Worm (Caenorhabditis elegans) whole organism, late embryonic: Measurements from ENCODE around the gene C25H3.11.

Experiments used
- C08G9.2 ChIP-seq: sonication (generic microtip); optimal IDR thresholded peaks from 2 replicates; lab custom pipeline; 2016; ENCODE audit warnings: mild to moderate bottlenecking, missing genetic modification characterization, moderate library complexity, missing compliant biosample characterization
- C38D4.7 ChIP-seq: fragments of 200-800 bp; sonication (Bioruptor generic); optimal IDR thresholded peaks from 2 replicates; lab custom pipeline; 2018; ENCODE audit warnings: mild to moderate bottlenecking, missing genetic modification characterization, moderate library complexity, missing compliant biosample characterization
- K02D7.2 ChIP-seq: sonication (generic microtip); optimal IDR thresholded peaks from 2 replicates; lab custom pipeline; 2017; ENCODE audit warnings: mild to moderate bottlenecking, missing genetic modification characterization, missing compliant biosample characterization
- K09A11.1 ChIP-seq: sonication (generic microtip); optimal IDR thresholded peaks from 2 replicates; lab custom pipeline; 2017; ENCODE audit warnings: antibody characterized with exemption, mild to moderate bottlenecking, missing genetic modification characterization, missing compliant biosample characterization; ENCODE audit not compliant: insufficient read depth
- T23F11.4 ChIP-seq: fragments of 200-800 bp; sonication (Bioruptor generic); optimal IDR thresholded peaks from 2 replicates; lab custom pipeline; 2018; ENCODE audit warnings: mild to moderate bottlenecking, missing genetic modification characterization, missing compliant biosample characterization
- Y22D7AL.16 ChIP-seq: sonication (generic microtip); optimal IDR thresholded peaks from 2 replicates; lab custom pipeline; 2016; ENCODE audit warnings: missing genetic modification characterization, missing compliant biosample characterization
- ahr-1 ChIP-seq: sonication (generic microtip); optimal IDR thresholded peaks from 2 replicates; lab custom pipeline; 2016; ENCODE audit warnings: missing genetic modification characterization, missing compliant biosample characterization
- ama-1 ChIP-seq: fragments of 150-350 bp; optimal IDR thresholded peaks from 2 replicates; lab custom pipeline; 2014
- ceh-2 ChIP-seq: sonication (generic microtip); optimal IDR thresholded peaks from 2 replicates; lab custom pipeline; 2016; ENCODE audit warnings: missing genotype, missing genetic modification characterization, missing compliant biosample characterization
- ceh-24 ChIP-seq: sonication (generic microtip); optimal IDR thresholded peaks from 2 replicates; lab custom pipeline; 2016; ENCODE audit warnings: mild to moderate bottlenecking, missing genetic modification characterization, missing compliant biosample characterization
- ceh-30 ChIP-seq: fragments of 150-350 bp; optimal IDR thresholded peaks from 2 replicates; lab custom pipeline; 2014; ENCODE audit warnings: missing biosample characterization, missing genetic modification characterization
- ceh-31 ChIP-seq: sonication (generic microtip); optimal IDR thresholded peaks from 2 replicates; lab custom pipeline; 2016; ENCODE audit warnings: missing genetic modification characterization, missing compliant biosample characterization
- ceh-45 ChIP-seq: fragments of 200-800 bp; sonication (Bioruptor generic); IDR thresholded peaks from 2 replicates; pipeline ENCODE4 v1.3.6; 2022; ENCODE audit warnings: missing genetic modification reagents, missing genetic modification characterization, missing compliant biosample characterization
- ceh-48 ChIP-seq: sonication (generic microtip); optimal IDR thresholded peaks from 2 replicates; lab custom pipeline; 2016; ENCODE audit warnings: missing genetic modification characterization, inconsistent platforms, missing compliant biosample characterization
- che-1 ChIP-seq: sonication (generic microtip); optimal IDR thresholded peaks from 2 replicates; lab custom pipeline; 2016; ENCODE audit warnings: mild to moderate bottlenecking, missing genetic modification characterization, missing compliant biosample characterization
- dmd-4 ChIP-seq: sonication (generic microtip); optimal IDR thresholded peaks from 2 replicates; lab custom pipeline; 2016; ENCODE audit warnings: borderline replicate concordance, missing genetic modification characterization, missing compliant biosample characterization
- dve-1 ChIP-seq: sonication (generic microtip); optimal IDR thresholded peaks from 2 replicates; lab custom pipeline; 2017; ENCODE audit warnings: antibody characterized with exemption, mild to moderate bottlenecking, missing genetic modification characterization, missing compliant biosample characterization
- elt-2 ChIP-seq: sonication (generic microtip); optimal IDR thresholded peaks from 2 replicates; lab custom pipeline; 2016; ENCODE audit warnings: missing genetic modification reagents, missing genetic modification characterization, missing compliant biosample characterization
- ets-4 ChIP-seq: sonication (generic microtip); optimal IDR thresholded peaks from 2 replicates; lab custom pipeline; 2016; ENCODE audit warnings: missing genetic modification characterization, missing compliant biosample characterization
- eyg-1 ChIP-seq: sonication (generic microtip); optimal IDR thresholded peaks from 2 replicates; lab custom pipeline; 2016; ENCODE audit warnings: missing genotype, missing genetic modification characterization, missing compliant biosample characterization
- fax-1 ChIP-seq: sonication (generic microtip); optimal IDR thresholded peaks from 2 replicates; lab custom pipeline; 2016; ENCODE audit warnings: missing genotype, missing genetic modification characterization, missing compliant biosample characterization
- fkh-6 ChIP-seq: sonication (generic microtip); optimal IDR thresholded peaks from 2 replicates; lab custom pipeline; 2016; ENCODE audit warnings: missing genetic modification characterization, missing compliant biosample characterization
- gmeb-2 ChIP-seq: sonication (generic microtip); optimal IDR thresholded peaks from 2 replicates; lab custom pipeline; 2016; ENCODE audit warnings: missing genetic modification characterization, inconsistent platforms, missing compliant biosample characterization
- hlh-30 ChIP-seq: sonication (generic microtip); optimal IDR thresholded peaks from 2 replicates; lab custom pipeline; 2017; ENCODE audit warnings: antibody characterized with exemption, missing genetic modification characterization, missing compliant biosample characterization; ENCODE audit not compliant: insufficient read depth
- lim-6 ChIP-seq: sonication (generic microtip); optimal IDR thresholded peaks from 2 replicates; lab custom pipeline; 2016; ENCODE audit warnings: missing genetic modification characterization, missing compliant biosample characterization
- lin-11 ChIP-seq: fragments of 200-800 bp; sonication (Bioruptor generic); optimal IDR thresholded peaks from 2 replicates; lab custom pipeline; 2018; ENCODE audit warnings: mild to moderate bottlenecking, missing genetic modification characterization, missing compliant biosample characterization
- madf-2 ChIP-seq: sonication (generic microtip); optimal IDR thresholded peaks from 2 replicates; lab custom pipeline; 2017; ENCODE audit warnings: missing genetic modification characterization, missing compliant biosample characterization
- mec-3 ChIP-seq: sonication (generic microtip); optimal IDR thresholded peaks from 2 replicates; lab custom pipeline; 2016; ENCODE audit warnings: borderline replicate concordance, missing genetic modification characterization, missing compliant biosample characterization
- nfya-1 ChIP-seq: sonication (generic microtip); optimal IDR thresholded peaks from 2 replicates; lab custom pipeline; 2017; ENCODE audit warnings: missing genetic modification characterization, mild to moderate bottlenecking, missing compliant biosample characterization, antibody characterized with exemption, moderate library complexity
- nhr-232 ChIP-seq: sonication (generic microtip); optimal IDR thresholded peaks from 2 replicates; lab custom pipeline; 2016; ENCODE audit warnings: missing genetic modification characterization, missing compliant biosample characterization
- odd-2 ChIP-seq: sonication (generic microtip); optimal IDR thresholded peaks from 2 replicates; lab custom pipeline; 2017; ENCODE audit warnings: antibody characterized with exemption, mild to moderate bottlenecking, missing genetic modification characterization, missing compliant biosample characterization
- pag-3 ChIP-seq: sonication (generic microtip); optimal IDR thresholded peaks from 2 replicates; lab custom pipeline; 2016; ENCODE audit warnings: missing compliant biosample characterization, missing genetic modification characterization, borderline replicate concordance
- pat-9 ChIP-seq: fragments of 200-800 bp; sonication (Bioruptor generic); optimal IDR thresholded peaks from 2 replicates; lab custom pipeline; 2018; ENCODE audit warnings: mild to moderate bottlenecking, missing genetic modification characterization, moderate library complexity, missing compliant biosample characterization
- pha-4 ChIP-seq: fragments of 150-350 bp; optimal IDR thresholded peaks from 2 replicates; lab custom pipeline; 2018; ENCODE audit warnings: missing biosample characterization, missing genetic modification reagents, missing genetic modification characterization
- pqm-1 ChIP-seq: sonication (generic microtip); optimal IDR thresholded peaks from 2 replicates; lab custom pipeline; 2016; ENCODE audit warnings: missing genetic modification characterization, missing compliant biosample characterization
- sdc-2 ChIP-seq: sonication (generic microtip); optimal IDR thresholded peaks from 2 replicates; lab custom pipeline; 2016; ENCODE audit warnings: missing genotype, missing genetic modification characterization, missing compliant biosample characterization
- sox-2 ChIP-seq: fragments of 200-800 bp; sonication (Bioruptor generic); IDR thresholded peaks from 2 replicates; pipeline ENCODE4 v1.3.6; 2022; ENCODE audit warnings: missing genetic modification reagents, missing genetic modification characterization, missing compliant biosample characterization
- syd-9 ChIP-seq: sonication (generic microtip); optimal IDR thresholded peaks from 2 replicates; lab custom pipeline; 2016; ENCODE audit warnings: mild to moderate bottlenecking, missing genetic modification characterization, moderate library complexity, missing compliant biosample characterization
- tbx-2 ChIP-seq: sonication (generic microtip); optimal IDR thresholded peaks from 2 replicates; lab custom pipeline; 2016; ENCODE audit warnings: missing genetic modification characterization, missing compliant biosample characterization
- ttx-3 ChIP-seq: sonication (generic microtip); optimal IDR thresholded peaks from 2 replicates; lab custom pipeline; 2016; ENCODE audit warnings: missing genetic modification reagents, missing genetic modification characterization, missing compliant biosample characterization
- unc-3 ChIP-seq, 2 experiments: fragments of 200-800 bp in 1 of 2; sonication (Bioruptor generic) in 1 of 2; sonication (generic microtip) in 1 of 2; conservative IDR thresholded peaks in 1 of 2; optimal IDR thresholded peaks in 1 of 2; 2 replicates each; pipeline versions ENCODE4 v1.3.6 to Lab custom; 2016 to 2022; ENCODE audit warnings: missing compliant biosample characterization in 2 of 2, missing genetic modification characterization in 2 of 2, missing genetic modification reagents in 1 of 2
- unc-42 ChIP-seq: sonication (generic microtip); optimal IDR thresholded peaks from 2 replicates; lab custom pipeline; 2016; ENCODE audit warnings: missing genotype, missing genetic modification characterization, missing compliant biosample characterization
- unc-55 ChIP-seq: sonication (generic microtip); optimal IDR thresholded peaks from 2 replicates; lab custom pipeline; 2017; ENCODE audit warnings: missing biosample characterization, missing genetic modification reagents, missing genetic modification characterization
- zip-5 ChIP-seq: sonication (generic microtip); optimal IDR thresholded peaks from 2 replicates; lab custom pipeline; 2016; ENCODE audit warnings: missing genetic modification characterization, missing compliant biosample characterization
- ztf-16 ChIP-seq: sonication (generic microtip); optimal IDR thresholded peaks from 2 replicates; lab custom pipeline; 2017; ENCODE audit warnings: missing genetic modification characterization, missing compliant biosample characterization

C25H3.11 gene

ce11 chrII:5707532-5707931 lies 18.7 kb upstream of the C25H3.11 start, which contains the start of gene osta-2:
Gene osta-2 (plus strand): TSS chrII:5707691.
- no peak for TF ChIP-seq fkh-6
- TF ChIP-seq che-1 = no peak
- TF ChIP-seq ceh-30 (tag; lab: Kevin White, UChicago) = no peak
- no peak for TF ChIP-seq Y22D7AL.16 (tag; lab: Kevin White, UChicago)
- no peak for TF ChIP-seq pqm-1 (tag; lab: Kevin White, UChicago)
- no peak for TF ChIP-seq ets-4
- TF ChIP-seq ahr-1 = no peak
- TF ChIP-seq fax-1 (tag; lab: Kevin White, UChicago) = no peak
- TF ChIP-seq ttx-3 = no peak
- TF ChIP-seq tbx-2 (tag; lab: Kevin White, UChicago) = no peak
- TF ChIP-seq eyg-1 (tag; lab: Kevin White, UChicago) = no peak
- TF ChIP-seq ceh-31 = no peak
- no peak for TF ChIP-seq nfya-1 (tag; lab: Kevin White, UChicago)
- no peak for TF ChIP-seq sdc-2
- TF ChIP-seq pha-4 (tag; lab: Kevin White, UChicago) = no peak
- TF ChIP-seq pag-3 (tag; lab: Kevin White, UChicago) = no peak
- TF ChIP-seq sox-2 (GFP tag; lab: Robert Waterston, UW) = no peak
- no peak for TF ChIP-seq pat-9 (tag; lab: Kevin White, UChicago)

ce11 chrII:5704479-5704878 lies 15.6 kb upstream of the C25H3.11 start:
- TF ChIP-seq dve-1 (no peak), odd-2 (tag; lab: Kevin White, UChicago) (no peak), ceh-30 (tag; lab: Kevin White, UChicago) (no peak), C38D4.7 (GFP tag; lab: Kevin White, UChicago) (no peak), gmeb-2 (tag; lab: Kevin White, UChicago) (no peak), syd-9 (tag; lab: Kevin White, UChicago) (no peak), T23F11.4 (GFP tag; lab: Kevin White, UChicago) (no peak)

- peak; percentile 49 for TF ChIP-seq unc-42 (tag; lab: Kevin White, UChicago)
- peak; percentile 62 for TF ChIP-seq ceh-31
- no peak for TF ChIP-seq K02D7.2 (tag; lab: Kevin White, UChicago)
- TF ChIP-seq, all 69 proteins: peak for 2
Observed at ce11 chrII:5702611-5703192, 13.9 kb upstream of the C25H3.11 start.

- TF ChIP-seq ceh-2 (tag; lab: Kevin White, UChicago) (no peak), dve-1 (peak; percentile 39), ztf-16 (tag; lab: Kevin White, UChicago) (no peak), C38D4.7 (GFP tag; lab: Kevin White, UChicago) (no peak), mec-3 (tag; lab: Kevin White, UChicago) (no peak), T23F11.4 (GFP tag; lab: Kevin White, UChicago) (no peak), ama-1 (peak; percentile 66), unc-55 (GFP tag; lab: Kevin White, UChicago) (no peak), nhr-232 (tag; lab: Kevin White, UChicago) (no peak), ceh-30 (tag; lab: Kevin White, UChicago) (no peak), K09A11.1 (tag; lab: Kevin White, UChicago) (no peak), hlh-30 (tag; lab: Kevin White, UChicago) (peak; percentile 15), ceh-24 (no peak), lim-6 (tag; lab: Kevin White, UChicago) (no peak), zip-5 (no peak), ceh-31 (no peak), ceh-48 (no peak), C08G9.2 (tag; lab: Kevin White, UChicago) (no peak), dmd-4 (tag; lab: Kevin White, UChicago) (no peak), elt-2 (tag; lab: Kevin White, UChicago) (peak; percentile 21), ets-4 (no peak), lin-11 (tag; lab: Kevin White, UChicago) (no peak), fkh-6 (no peak), unc-3 (GFP tag; conservative IDR thresholded peaks at IDR 0.05; lab: Robert Waterston, UW) (no peak), unc-3 (tag; optimal IDR thresholded peaks at IDR 0.05; lab: Kevin White, UChicago) (no peak), ceh-45 (no peak), madf-2 (tag; lab: Kevin White, UChicago) (no peak)
Observed at ce11 chrII:5701485-5701884, 12.6 kb upstream of the C25H3.11 start.
